Worm (Caenorhabditis elegans) whole organism, L4 larva: ENCODE measurements around the gene T16A9.5.

Experiments
- D1046.2 ChIP-seq: fragments of 200-800 bp; sonication (Bioruptor generic); IDR thresholded peaks from 2 replicates; pipeline ENCODE4 v1.3.6; 2022; ENCODE audit warnings: missing genetic modification characterization, missing compliant biosample characterization
- F49E8.2 ChIP-seq: sonication (generic microtip); optimal IDR thresholded peaks from 2 replicates; lab custom pipeline; 2016; ENCODE audit warnings: missing compliant biosample characterization, mild to moderate bottlenecking, missing genetic modification characterization, borderline replicate concordance
- R02D3.7 ChIP-seq: fragments of 150-350 bp; sonication (generic microtip); optimal IDR thresholded peaks from 3 replicates; lab custom pipeline; 2014; ENCODE audit warnings: missing biosample characterization, missing genetic modification characterization
- Y48G9A.11 ChIP-seq: fragments of 200-800 bp; sonication (Bioruptor generic); IDR thresholded peaks from 2 replicates; pipeline ENCODE4 v1.3.6; 2022; ENCODE audit warnings: missing genetic modification reagents, missing genetic modification characterization, missing compliant biosample characterization
- ZK546.5 ChIP-seq, 2 experiments: sonication (generic microtip); optimal IDR thresholded peaks; 2 replicates each; lab custom pipeline; 2017; ENCODE audit warnings: missing biosample characterization in 2 of 2, missing genetic modification characterization in 2 of 2
- aha-1 ChIP-seq: fragments of 150-350 bp; peaks from one replicate; lab custom pipeline; 2014; ENCODE audit warnings: missing biosample characterization, missing genetic modification characterization
- aly-2 ChIP-seq: sonication (generic microtip); optimal IDR thresholded peaks from 2 replicates; lab custom pipeline; 2018; ENCODE audit warnings: missing biosample characterization, missing genetic modification characterization
- ama-1 ChIP-seq: fragments of 150-350 bp; optimal IDR thresholded peaks from 2 replicates; lab custom pipeline; 2014; ENCODE audit warnings: inconsistent platforms, mixed read lengths
- ceh-28 ChIP-seq: fragments of 150-350 bp; optimal IDR thresholded peaks from 2 replicates; lab custom pipeline; 2014; ENCODE audit warnings: missing biosample characterization, missing genetic modification reagents, missing genetic modification characterization
- cey-2 ChIP-seq: sonication (generic microtip); optimal IDR thresholded peaks from 3 replicates; lab custom pipeline; 2017; ENCODE audit warnings: missing genetic modification characterization, mild to moderate bottlenecking, missing compliant biosample characterization, antibody characterized with exemption, borderline replicate concordance; ENCODE audit not compliant: insufficient read depth
- dmd-6 ChIP-seq: fragments of 200-800 bp; sonication (Bioruptor generic); IDR thresholded peaks from 2 replicates; pipeline ENCODE4 v1.3.6; 2022; ENCODE audit warnings: missing genetic modification reagents, missing genetic modification characterization, missing compliant biosample characterization
- dpl-1 ChIP-seq: fragments of 150-350 bp; optimal IDR thresholded peaks from 2 replicates; lab custom pipeline; 2014; ENCODE audit warnings: missing biosample characterization, missing genetic modification reagents, missing genetic modification characterization
- dve-1 ChIP-seq: sonication (generic microtip); optimal IDR thresholded peaks from 2 replicates; lab custom pipeline; 2017; ENCODE audit warnings: antibody characterized with exemption, mild to moderate bottlenecking, missing genetic modification characterization, missing compliant biosample characterization; ENCODE audit not compliant: insufficient read depth
- hmg-1.1 ChIP-seq: fragments of 200-800 bp; sonication (Bioruptor generic); IDR thresholded peaks from 2 replicates; pipeline ENCODE4 v1.3.6; 2022; ENCODE audit warnings: missing genetic modification reagents, missing genetic modification characterization, missing compliant biosample characterization
- jun-1 ChIP-seq: fragments of 150-350 bp; optimal IDR thresholded peaks from 2 replicates; lab custom pipeline; 2014; ENCODE audit warnings: missing biosample characterization, missing genetic modification reagents, missing genetic modification characterization
- lim-7 ChIP-seq: fragments of 200-800 bp; sonication (Bioruptor generic); IDR thresholded peaks from 2 replicates; pipeline ENCODE4 v1.3.6; 2022; ENCODE audit warnings: missing genetic modification characterization, missing compliant biosample characterization
- lin-39 ChIP-seq: fragments of 150-350 bp; optimal IDR thresholded peaks from 2 replicates; lab custom pipeline; 2014; ENCODE audit warnings: missing biosample characterization, missing genetic modification reagents, missing genetic modification characterization
- lir-3 ChIP-seq: sonication (generic microtip); optimal IDR thresholded peaks from 2 replicates; lab custom pipeline; 2016; ENCODE audit warnings: mild to moderate bottlenecking, missing genetic modification characterization, missing compliant biosample characterization
- madf-5 ChIP-seq, 2 experiments: fragments of 200-800 bp; sonication (Bioruptor generic); IDR thresholded peaks; 2 replicates each; pipeline ENCODE4 v1.3.6; 2022; ENCODE audit warnings: missing compliant biosample characterization in 2 of 2, missing genetic modification characterization in 2 of 2
- madf-9 ChIP-seq: fragments of 200-800 bp; sonication (Bioruptor generic); conservative IDR thresholded peaks from 2 replicates; pipeline ENCODE4 v1.3.6; 2022; ENCODE audit warnings: missing genetic modification reagents, missing genetic modification characterization, missing compliant biosample characterization
- mep-1 ChIP-seq: fragments of 150-350 bp; sonication (generic microtip); optimal IDR thresholded peaks from 3 replicates; lab custom pipeline; 2014; ENCODE audit warnings: missing biosample characterization, missing genetic modification characterization
- nhr-102 ChIP-seq: sonication (generic microtip); optimal IDR thresholded peaks from 2 replicates; lab custom pipeline; 2016; ENCODE audit warnings: mild to moderate bottlenecking, missing genetic modification characterization, moderate library complexity, missing compliant biosample characterization
- nhr-237 ChIP-seq: sonication (generic microtip); optimal IDR thresholded peaks from 2 replicates; lab custom pipeline; 2017; ENCODE audit warnings: missing biosample characterization, missing genetic modification characterization
- nhr-25 ChIP-seq: sonication (generic microtip); optimal IDR thresholded peaks from 2 replicates; lab custom pipeline; 2017; ENCODE audit warnings: missing genetic modification characterization, mild to moderate bottlenecking, missing compliant biosample characterization, antibody characterized with exemption, moderate library complexity, borderline replicate concordance; ENCODE audit not compliant: insufficient read depth
- nhr-28 ChIP-seq: fragments of 150-350 bp; optimal IDR thresholded peaks from 2 replicates; lab custom pipeline; 2014; ENCODE audit warnings: missing biosample characterization, missing genetic modification characterization
- nhr-41 ChIP-seq: fragments of 200-800 bp; sonication (Bioruptor generic); IDR thresholded peaks from 2 replicates; pipeline ENCODE4 v1.3.6; 2022; ENCODE audit warnings: missing genetic modification reagents, missing genetic modification characterization, missing compliant biosample characterization
- pha-4 ChIP-seq, 2 experiments: fragments of 150-350 bp in 1 of 2; fragments of 200-800 bp in 1 of 2; sonication (Bioruptor generic) in 1 of 2; IDR thresholded peaks in 1 of 2; optimal IDR thresholded peaks in 1 of 2; 2 replicates each; pipeline versions ENCODE4 v1.3.6 to Lab custom; 2014 to 2022; ENCODE audit warnings: missing genetic modification characterization in 2 of 2, missing genetic modification reagents in 2 of 2, missing biosample characterization in 1 of 2, missing compliant biosample characterization in 1 of 2
- pqm-1 ChIP-seq: sonication (generic microtip); optimal IDR thresholded peaks from 2 replicates; lab custom pipeline; 2017; ENCODE audit warnings: missing biosample characterization, missing genetic modification characterization
- unc-39 ChIP-seq: sonication (generic microtip); optimal IDR thresholded peaks from 2 replicates; lab custom pipeline; 2017; ENCODE audit warnings: missing biosample characterization, missing genetic modification characterization
- unc-62 ChIP-seq, 3 experiments: fragments of 150-350 bp in 1 of 3; sonication (generic microtip); optimal IDR thresholded peaks in 2 of 3; peaks in 1 of 3; 1 replicate in 1 of 3; 2 replicates in 2 of 3; lab custom pipeline; 2014 to 2017; ENCODE audit warnings: missing biosample characterization in 3 of 3, missing genetic modification characterization in 3 of 3, missing genetic modification reagents in 3 of 3, missing genotype in 1 of 3
- ztf-7 ChIP-seq: fragments of 150-350 bp; optimal IDR thresholded peaks from 2 replicates; lab custom pipeline; 2014; ENCODE audit warnings: missing biosample characterization, missing genetic modification characterization

Gene T16A9.5

DNA sequence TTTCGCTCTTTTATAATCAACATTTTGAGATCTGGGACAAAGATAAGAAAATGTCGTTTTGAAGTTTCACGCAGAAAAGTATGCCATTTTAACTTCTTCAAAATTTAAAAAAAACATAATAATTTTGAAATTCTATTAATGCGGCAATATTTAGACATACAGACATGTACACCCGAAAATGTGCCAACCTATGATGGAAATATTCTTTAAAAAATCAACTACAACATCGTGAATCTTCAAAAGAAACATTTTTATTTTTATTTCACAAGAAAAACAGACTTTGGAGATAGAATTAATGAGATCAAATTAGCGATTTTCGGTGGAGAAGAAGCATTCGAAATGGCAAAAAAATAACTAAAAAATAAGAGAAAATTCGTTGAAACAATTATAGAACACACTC lies at the start of gene T16A9.5:
Gene T16A9.5, minus strand, starts transcription at position 101 of the 400 bp plus-strand sequence.
- TF ChIP-seq pha-4 (GFP tag; IDR thresholded peaks at IDR 0.05; lab: Robert Waterston, UW) (no peak), pha-4 (tag; optimal IDR thresholded peaks at IDR 0.05; lab: Kevin White, UChicago) (no peak), aly-2 (no peak), nhr-237 (tag; lab: Kevin White, UChicago) (no peak)

DNA sequence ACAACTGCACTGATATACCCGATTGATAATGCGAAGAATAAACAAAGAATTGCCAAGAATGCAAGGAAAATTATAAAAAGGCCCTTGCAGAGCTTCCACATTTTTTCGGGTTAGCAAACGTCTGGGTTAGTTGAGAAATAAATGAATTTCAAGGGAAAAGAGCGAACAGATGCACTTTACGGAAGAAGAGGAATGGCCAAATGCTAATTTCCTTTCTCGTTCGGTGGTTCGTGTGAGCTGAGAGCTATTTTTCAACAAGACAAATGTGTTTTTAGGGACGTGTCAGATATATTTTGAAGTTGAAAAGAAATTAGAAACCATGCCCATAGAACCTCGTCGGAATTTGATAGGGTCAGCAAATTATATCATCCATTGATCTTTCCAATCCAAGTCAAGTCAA lies 45.8 kb upstream of the T16A9.5 start, which contains the start of gene F40G12.2:
Gene F40G12.2, minus strand, starts transcription at position 101 of the 400 bp plus-strand sequence.
- TF ChIP-seq F49E8.2 (tag; lab: Kevin White, UChicago) = no peak
- TF ChIP-seq lin-39 (tag; lab: Kevin White, UChicago) = no peak
- TF ChIP-seq pqm-1 (tag; lab: Kevin White, UChicago) = no peak
- no peak for TF ChIP-seq R02D3.7 (tag; lab: Kevin White, UChicago)
- no peak for TF ChIP-seq nhr-102 (tag; lab: Kevin White, UChicago)
- no peak for TF ChIP-seq lir-3 (tag; lab: Kevin White, UChicago)
- no peak for TF ChIP-seq ama-1 (lab: Kevin White, UChicago)
- TF ChIP-seq lim-7 (GFP tag; lab: Robert Waterston, UW) = no peak
- no peak for TF ChIP-seq unc-39 (tag; lab: Kevin White, UChicago)
- TF ChIP-seq nhr-25 (tag; lab: Kevin White, UChicago) = no peak
- no peak for TF ChIP-seq nhr-41 (GFP tag; lab: Robert Waterston, UW)
- TF ChIP-seq cey-2 (tag; lab: Kevin White, UChicago) = no peak
- no peak for TF ChIP-seq aha-1 (tag; lab: Kevin White, UChicago)
- no peak for TF ChIP-seq dpl-1 (GFP tag; lab: Kevin White, UChicago)
- no peak for TF ChIP-seq madf-5 (GFP tag; IDR thresholded peaks at IDR 0.05; lab: Robert Waterston, UW)
- no peak for TF ChIP-seq Y48G9A.11 (GFP tag; lab: Robert Waterston, UW)
- no peak for TF ChIP-seq hmg-1.1 (GFP tag; lab: Robert Waterston, UW)
- TF ChIP-seq jun-1 = no peak
- TF ChIP-seq, all 104 proteins: peak for 0

DNA sequence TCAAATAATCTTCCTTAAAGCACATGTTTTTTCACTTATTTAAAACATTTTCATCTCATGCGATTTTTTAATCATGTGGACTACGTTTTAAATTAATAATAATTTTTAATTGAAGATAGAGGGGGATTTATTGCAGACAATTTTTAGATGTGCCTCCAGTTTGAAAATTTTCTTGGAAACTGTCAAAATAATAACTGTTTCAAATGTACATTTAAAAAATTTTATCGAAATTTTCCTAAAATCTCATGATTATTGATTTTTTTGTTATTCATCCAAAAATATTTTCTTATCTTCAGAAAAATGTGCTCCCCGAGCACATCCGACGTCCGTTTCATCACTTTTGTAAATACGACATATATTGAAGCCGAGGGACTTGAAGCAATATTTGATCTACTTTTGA lies 41.8 kb upstream of the T16A9.5 start, which contains the start of gene sre-8:
Gene sre-8, plus strand, starts transcription at position 301 of the 400 bp plus-strand sequence.
- TF ChIP-seq mep-1 (tag; lab: Kevin White, UChicago) (no peak), nhr-237 (tag; lab: Kevin White, UChicago) (no peak), ZK546.5 (tag; optimal IDR thresholded peaks at IDR 0.05; lab: Kevin White, UChicago) (no peak), nhr-28 (tag; lab: Kevin White, UChicago) (no peak), lim-7 (GFP tag; lab: Robert Waterston, UW) (no peak), D1046.2 (GFP tag; lab: Robert Waterston, UW) (no peak), unc-62 (GFP tag; optimal IDR thresholded peaks at IDR 0.05 in 1 of 2; lab: Kevin White, UChicago) (no peak), unc-62 (tag; optimal IDR thresholded peaks at IDR 0.05; lab: Kevin White, UChicago) (no peak), madf-5 (GFP tag; IDR thresholded peaks at IDR 0.05; lab: Robert Waterston, UW) (no peak), dmd-6 (GFP tag; lab: Robert Waterston, UW) (no peak), ztf-7 (tag; lab: Kevin White, UChicago) (no peak)

DNA sequence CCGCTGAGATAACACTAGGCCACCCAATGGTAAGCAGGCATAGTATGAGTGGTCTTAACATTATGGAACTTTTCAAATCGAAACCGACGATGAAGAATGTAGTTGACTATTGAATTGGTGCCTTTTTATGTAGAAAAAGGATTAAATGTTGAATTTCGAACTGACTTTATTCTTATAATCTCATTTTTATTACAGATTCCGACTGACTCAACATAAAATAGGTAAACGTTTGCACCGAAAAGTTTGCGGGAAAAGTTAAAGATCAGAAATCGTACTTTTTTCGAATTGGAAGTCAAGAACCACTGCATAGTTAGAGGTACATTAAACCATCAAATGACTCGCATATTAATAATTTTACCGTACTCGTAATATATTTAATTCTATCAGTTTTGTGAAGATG lies 39.2 kb upstream of the T16A9.5 start, which contains the start of gene K02E11.7:
Gene K02E11.7, minus strand, starts transcription at position 101 of the 400 bp plus-strand sequence.
- TF ChIP-seq dve-1 (tag; lab: Kevin White, UChicago) = no peak
- no peak for TF ChIP-seq madf-9 (GFP tag; lab: Robert Waterston, UW)
- no peak for TF ChIP-seq ceh-28 (tag; lab: Kevin White, UChicago)

DNA sequence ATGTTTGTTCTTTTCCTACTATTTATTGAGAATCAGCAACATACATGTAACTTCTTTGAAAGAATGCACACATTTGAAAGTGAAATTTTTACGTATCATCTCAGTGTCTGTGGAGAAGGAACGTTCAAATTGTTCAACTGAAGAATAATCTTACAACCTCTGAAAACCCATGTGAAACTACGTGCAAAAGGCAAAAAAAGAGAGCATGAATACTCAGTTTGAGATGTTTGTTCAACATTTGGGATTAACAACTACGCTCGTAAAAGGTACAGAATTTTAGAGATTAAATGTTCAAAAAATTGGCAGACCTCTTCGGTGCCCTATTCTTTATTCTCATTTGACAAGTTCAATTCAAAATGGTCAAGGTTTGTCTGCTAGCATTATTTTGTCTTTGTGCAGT lies 37.0 kb upstream of the T16A9.5 start, which contains the start of gene K02E11.5:
Gene K02E11.5, plus strand, starts transcription at position 301 of the 400 bp plus-strand sequence.
- no peak for TF ChIP-seq unc-62 (GFP tag; optimal IDR thresholded peaks at IDR 0.05 in 1 of 2; lab: Kevin White, UChicago)
- TF ChIP-seq unc-62 (tag; optimal IDR thresholded peaks at IDR 0.05; lab: Kevin White, UChicago) = no peak
